Fruit fly (Drosophila melanogaster): ENCODE data around the gene CG44098.

The CG44098 gene

DNA sequence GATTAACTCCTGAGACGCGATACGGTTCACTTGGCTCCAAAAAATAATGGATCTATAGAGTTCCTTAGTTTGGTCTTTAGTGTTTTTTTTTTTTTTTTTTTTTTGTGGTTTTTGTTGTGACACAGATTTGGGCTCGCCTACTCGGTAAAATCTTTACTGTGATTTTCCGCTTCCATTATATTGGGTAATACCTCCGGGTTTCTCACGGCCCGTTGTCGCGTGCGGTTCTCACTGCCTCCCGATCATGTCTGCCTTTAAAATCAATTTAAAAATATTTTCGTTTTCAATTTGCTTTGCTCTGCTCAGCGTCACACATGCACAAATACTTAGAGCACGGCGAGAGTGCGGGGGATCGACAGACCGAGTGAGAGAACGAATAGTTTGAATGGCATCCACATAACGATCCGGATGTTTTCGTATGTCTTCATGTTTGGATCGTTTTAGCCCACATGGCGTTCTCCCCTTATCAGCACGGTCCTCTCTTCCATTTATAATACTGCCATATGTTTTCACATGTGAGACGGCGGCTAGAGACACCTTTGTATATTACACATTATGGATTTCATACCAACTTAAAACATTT is 26.7 kb downstream of the CG44098 start (continued):
- TF ChIP-seq CG9609 (GFP tag; optimal IDR thresholded peaks at IDR 0.05) (no peak), toy (GFP tag; IDR thresholded peaks at IDR 0.05) (no peak), slp2 (GFP tag; optimal IDR thresholded peaks at IDR 0.05) (no peak), jumu (GFP tag; optimal IDR thresholded peaks at IDR 0.05) (no peak), hth (optimal IDR thresholded peaks at IDR 0.05) (no peak), repo (GFP tag; optimal IDR thresholded peaks at IDR 0.05) (no peak), CG32532 (GFP tag; IDR thresholded peaks at IDR 0.05) (no peak; the same call in 1 of the 2 replicates), CG15696 (tag; optimal IDR thresholded peaks at IDR 0.05) (no peak), klu (GFP tag; IDR thresholded peaks at IDR 0.05) (no peak), exex (tag; optimal IDR thresholded peaks at IDR 0.05) (peak; percentile 53), Mrtf (GFP tag; IDR thresholded peaks at IDR 0.05) (no peak), cato (GFP tag; optimal IDR thresholded peaks at IDR 0.05; ENCODE audit: borderline replicate concordance) (no peak), CG10462 (GFP tag; optimal IDR thresholded peaks at IDR 0.05) (no peak), grn (GFP tag; optimal IDR thresholded peaks at IDR 0.05) (no peak), D (optimal IDR thresholded peaks at IDR 0.05) (no peak), D (GFP tag; optimal IDR thresholded peaks at IDR 0.05) (no peak), Spps (tag; optimal IDR thresholded peaks at IDR 0.05) (no peak), Max (GFP tag; optimal IDR thresholded peaks at IDR 0.05) (no peak), pan (optimal IDR thresholded peaks at IDR 0.05) (no peak), pan (GFP tag; optimal IDR thresholded peaks at IDR 0.05 in 1 of 2, IDR thresholded peaks at IDR 0.05 in 1 of 2) (no peak), CG11723 (GFP tag; optimal IDR thresholded peaks at IDR 0.05) (no peak), schlank (tag; optimal IDR thresholded peaks at IDR 0.05) (no peak), nau (GFP tag; optimal IDR thresholded peaks at IDR 0.05) (no peak), CHES-1-like (GFP tag; optimal IDR thresholded peaks at IDR 0.05) (no peak), bigmax (GFP tag; optimal IDR thresholded peaks at IDR 0.05) (no peak), Mad (GFP tag; optimal IDR thresholded peaks at IDR 0.05) (no peak), jing (GFP tag; optimal IDR thresholded peaks at IDR 0.05) (no peak), E2f2 (GFP tag; IDR thresholded peaks at IDR 0.05) (no peak), row (GFP tag; IDR thresholded peaks at IDR 0.05) (no peak), CG11247 (GFP tag; IDR thresholded peaks at IDR 0.05) (no peak), Abd-B (GFP tag; optimal IDR thresholded peaks at IDR 0.05) (no peak), crc (GFP tag; optimal IDR thresholded peaks at IDR 0.05) (no peak), CG7928 (GFP tag; optimal IDR thresholded peaks at IDR 0.05) (no peak), CG11696 (GFP tag; IDR thresholded peaks at IDR 0.05) (no peak), Bteb2 (GFP tag; optimal IDR thresholded peaks at IDR 0.05) (no peak), CG10366 (GFP tag; IDR thresholded peaks at IDR 0.05) (no peak), zen (tag; optimal IDR thresholded peaks at IDR 0.05) (no peak), Pdp1 (GFP tag; optimal IDR thresholded peaks at IDR 0.05) (peak in 1 of 2 experiments; percentile 90), CG13424 (tag; optimal IDR thresholded peaks at IDR 0.05) (no peak), Ada2b (GFP tag; IDR thresholded peaks at IDR 0.05) (no peak), CG4707 (GFP tag; optimal IDR thresholded peaks at IDR 0.05) (no peak), z (GFP tag; IDR thresholded peaks at IDR 0.05) (no peak), C15 (GFP tag; IDR thresholded peaks at IDR 0.05) (no peak), CG12659 (GFP tag; optimal IDR thresholded peaks at IDR 0.05) (no peak), onecut (GFP tag; IDR thresholded peaks at IDR 0.05) (no peak), fd64A (GFP tag; optimal IDR thresholded peaks at IDR 0.05) (no peak)
